Fruit fly (Drosophila melanogaster) whole organism, embryonic: Measurements from ENCODE around the gene CG43085.

Experiments used
- Antp ChIP-seq: fragments of 200-800 bp; sonication (Bioruptor generic); optimal IDR thresholded peaks from 3 replicates; lab custom pipeline; 2016; ENCODE audit warnings: missing biosample characterization, missing genetic modification characterization
- CG10321 ChIP-seq: fragments of 200-800 bp; sonication (Bioruptor generic); IDR thresholded peaks from 2 replicates; pipeline ENCODE4 v1.3.6; 2022; ENCODE audit warnings: missing biosample characterization, missing genetic modification characterization
- CG11093 ChIP-seq: fragments of 200-800 bp; sonication (Bioruptor generic); IDR thresholded peaks from 3 replicates; pipeline ENCODE4 v1.3.6; 2022; ENCODE audit warnings: missing biosample characterization, missing genetic modification characterization
- CG11398 ChIP-seq: fragments of 200-800 bp; sonication (Bioruptor generic); optimal IDR thresholded peaks from 2 replicates; lab custom pipeline; 2016; ENCODE audit warnings: missing biosample characterization, missing genetic modification characterization
- CG11695 ChIP-seq: fragments of 200-800 bp; sonication (Bioruptor generic); IDR thresholded peaks from 3 replicates; pipeline ENCODE4 v1.3.6; 2022; ENCODE audit warnings: missing biosample characterization, missing genetic modification characterization
- CG12769 ChIP-seq: fragments of 200-800 bp; sonication (Bioruptor generic); optimal IDR thresholded peaks from 2 replicates; lab custom pipeline; 2019; ENCODE audit warnings: missing biosample characterization, mild to moderate bottlenecking, missing genetic modification characterization, moderate library complexity
- CG34376 ChIP-seq: fragments of 200-800 bp; sonication (Bioruptor generic); optimal IDR thresholded peaks from 2 replicates; lab custom pipeline; 2018; ENCODE audit warnings: missing biosample characterization, mild to moderate bottlenecking, missing genetic modification characterization
- CG3847 ChIP-seq: fragments of 200-800 bp; sonication (Bioruptor generic); IDR thresholded peaks from 2 replicates; pipeline ENCODE4 v1.3.6; 2022; ENCODE audit warnings: missing biosample characterization, missing genetic modification characterization
- CG4404 ChIP-seq: fragments of 200-800 bp; sonication (Bioruptor generic); IDR thresholded peaks from 2 replicates; pipeline ENCODE4 v1.3.6; 2022; ENCODE audit warnings: missing biosample characterization, missing genetic modification characterization
- CG6654 ChIP-seq: fragments of 200-800 bp; sonication (Bioruptor generic); optimal IDR thresholded peaks from 2 replicates; lab custom pipeline; 2017; ENCODE audit warnings: missing biosample characterization, mild to moderate bottlenecking, missing genetic modification characterization
- CG7745 ChIP-seq: fragments of 200-800 bp; sonication (Bioruptor generic); optimal IDR thresholded peaks from 2 replicates; lab custom pipeline; 2018; ENCODE audit warnings: missing biosample characterization, mild to moderate bottlenecking, missing genetic modification characterization, moderate library complexity
- CG7839 ChIP-seq: fragments of 200-800 bp; sonication (Bioruptor generic); optimal IDR thresholded peaks from 3 replicates; lab custom pipeline; 2018; ENCODE audit warnings: missing biosample characterization, mild to moderate bottlenecking, missing genetic modification characterization, moderate library complexity
- CG8924 ChIP-seq: fragments of 200-800 bp; optimal IDR thresholded peaks from 3 replicates; lab custom pipeline; 2019; ENCODE audit warnings: missing biosample characterization, mild to moderate bottlenecking, missing genetic modification characterization, moderate library complexity
- Dfd ChIP-seq, 2 experiments: fragments of >200 bp; optimal IDR thresholded peaks; 2 replicates each; lab custom pipeline; 2017; ENCODE audit warnings: missing biosample characterization in 2 of 2, missing genetic modification characterization in 2 of 2
- Dp ChIP-seq: fragments of 200-800 bp; sonication (Bioruptor generic); optimal IDR thresholded peaks from 2 replicates; lab custom pipeline; 2018; ENCODE audit warnings: missing biosample characterization, mild to moderate bottlenecking, missing genetic modification characterization, moderate library complexity
- E2f2 ChIP-seq: fragments of 200-800 bp; sonication (Bioruptor generic); IDR thresholded peaks from 2 replicates; pipeline ENCODE4 v1.3.6; 2022; ENCODE audit warnings: missing biosample characterization, missing genetic modification characterization
- HmgD ChIP-seq: fragments of 200-800 bp; sonication (Bioruptor generic); optimal IDR thresholded peaks from 3 replicates; lab custom pipeline; 2016; ENCODE audit warnings: missing biosample characterization, missing genetic modification characterization
- Lhr ChIP-seq: fragments of 200-800 bp; sonication (Bioruptor generic); optimal IDR thresholded peaks from 3 replicates; lab custom pipeline; 2017; ENCODE audit warnings: mild to moderate bottlenecking, missing biosample characterization, missing genetic modification reagents, missing genetic modification characterization
- MBD-R2 ChIP-seq: fragments of 200-800 bp; sonication (Bioruptor generic); IDR thresholded peaks from 2 replicates; pipeline ENCODE4 v1.3.6; 2022; ENCODE audit warnings: missing biosample characterization, missing genetic modification characterization
- Rfx ChIP-seq: fragments of 200-800 bp; sonication (Bioruptor generic); IDR thresholded peaks from 2 replicates; pipeline ENCODE4 v1.3.6; 2022; ENCODE audit warnings: missing biosample characterization, missing genetic modification characterization
- Scr ChIP-seq: fragments of 200-800 bp; sonication (Bioruptor generic); IDR thresholded peaks from 2 replicates; pipeline ENCODE4 v1.3.6; 2022; ENCODE audit warnings: missing biosample characterization, missing genetic modification characterization; ENCODE audit not compliant: partially characterized antibody
- Six4 ChIP-seq: fragments of 200-800 bp; sonication (Bioruptor generic); optimal IDR thresholded peaks from 2 replicates; lab custom pipeline; 2016; ENCODE audit warnings: missing biosample characterization, missing genetic modification characterization
- Sry-β ChIP-seq: fragments of 200-800 bp; sonication (Bioruptor generic); optimal IDR thresholded peaks from 2 replicates; lab custom pipeline; 2018; ENCODE audit warnings: missing biosample characterization, mild to moderate bottlenecking, missing genetic modification characterization, moderate library complexity
- Vsx1 ChIP-seq: fragments of 200-800 bp; sonication (Bioruptor generic); optimal IDR thresholded peaks from 2 replicates; lab custom pipeline; 2017; ENCODE audit warnings: missing biosample characterization, mild to moderate bottlenecking, missing genetic modification characterization, missing genetic modification reagents
- amos ChIP-seq: fragments of 200-800 bp; sonication (Bioruptor generic); IDR thresholded peaks from 2 replicates; pipeline ENCODE4 v1.3.6; 2022; ENCODE audit warnings: missing biosample characterization, missing genetic modification characterization; ENCODE audit not compliant: partially characterized antibody
- ato ChIP-seq: fragments of 200-800 bp; sonication (Bioruptor generic); IDR thresholded peaks from 2 replicates; pipeline ENCODE4 v1.3.6; 2022; ENCODE audit warnings: missing biosample characterization, missing genetic modification characterization; ENCODE audit not compliant: partially characterized antibody
- az2 ChIP-seq: fragments of 200-800 bp; sonication (Bioruptor generic); optimal IDR thresholded peaks from 3 replicates; lab custom pipeline; 2016; ENCODE audit warnings: missing biosample characterization, missing genetic modification characterization
- bbx ChIP-seq: fragments of 200-800 bp; sonication (Bioruptor generic); IDR thresholded peaks from 2 replicates; pipeline ENCODE4 v1.3.6; 2022; ENCODE audit warnings: missing biosample characterization, missing genetic modification characterization; ENCODE audit not compliant: partially characterized antibody
- cato ChIP-seq: fragments of 200-800 bp; sonication (Bioruptor generic); optimal IDR thresholded peaks from 2 replicates; lab custom pipeline; 2016; ENCODE audit warnings: missing biosample characterization, missing genetic modification characterization, borderline replicate concordance
- dpn ChIP-seq, 2 experiments: fragments of 200-800 bp; sonication (Bioruptor generic); optimal IDR thresholded peaks; 3 replicates each; lab custom pipeline; 2016; ENCODE audit warnings: missing biosample characterization in 2 of 2, missing genetic modification characterization in 2 of 2
- dysf ChIP-seq: fragments of 200-800 bp; sonication (Bioruptor generic); IDR thresholded peaks from 3 replicates; pipeline ENCODE4 v1.3.6; 2022; ENCODE audit warnings: missing biosample characterization, missing genetic modification characterization
- exex ChIP-seq: fragments of 200-800 bp; sonication (Bioruptor generic); optimal IDR thresholded peaks from 4 replicates; lab custom pipeline; 2018; ENCODE audit warnings: missing biosample characterization, mild to moderate bottlenecking, missing genetic modification characterization, moderate library complexity
- fu2 ChIP-seq: fragments of 200-800 bp; sonication (Bioruptor generic); optimal IDR thresholded peaks from 2 replicates; lab custom pipeline; 2016; ENCODE audit warnings: missing biosample characterization, missing genetic modification characterization
- gfzf ChIP-seq: fragments of 200-800 bp; sonication (Bioruptor generic); optimal IDR thresholded peaks from 2 replicates; lab custom pipeline; 2016; ENCODE audit warnings: missing biosample characterization, mild to moderate bottlenecking, missing genetic modification characterization, moderate library complexity
- grn ChIP-seq: fragments of 200-800 bp; sonication (Bioruptor generic); optimal IDR thresholded peaks from 3 replicates; lab custom pipeline; 2017; ENCODE audit warnings: missing biosample characterization, missing genetic modification characterization
- gsb-n ChIP-seq: fragments of 200-800 bp; sonication (Bioruptor generic); optimal IDR thresholded peaks from 3 replicates; lab custom pipeline; 2018; ENCODE audit warnings: missing biosample characterization, mild to moderate bottlenecking, missing genetic modification characterization
- hb ChIP-seq: fragments of 200-800 bp; sonication (Bioruptor generic); IDR thresholded peaks from 3 replicates; pipeline ENCODE4 v1.3.6; 2022; ENCODE audit warnings: missing biosample characterization, missing genetic modification characterization; ENCODE audit not compliant: partially characterized antibody
- hbn ChIP-seq: fragments of 200-800 bp; sonication (Bioruptor generic); IDR thresholded peaks from 2 replicates; pipeline ENCODE4 v1.3.6; 2022; ENCODE audit warnings: missing biosample characterization, missing genetic modification characterization; ENCODE audit not compliant: partially characterized antibody
- hth ChIP-seq: fragments of >200 bp; optimal IDR thresholded peaks from 2 replicates; lab custom pipeline; 2017; ENCODE audit warnings: inconsistent platforms
- kni ChIP-seq: fragments of 200-800 bp; sonication (Bioruptor generic); optimal IDR thresholded peaks from 3 replicates; lab custom pipeline; 2017; ENCODE audit warnings: mild to moderate bottlenecking, missing biosample characterization, missing genetic modification reagents, missing genetic modification characterization
- psq ChIP-seq: fragments of 200-800 bp; sonication (Bioruptor generic); optimal IDR thresholded peaks from 2 replicates; lab custom pipeline; 2017; ENCODE audit warnings: missing biosample characterization, missing genetic modification characterization
- pum ChIP-seq: fragments of 200-800 bp; sonication (Bioruptor generic); optimal IDR thresholded peaks from 2 replicates; lab custom pipeline; 2016; ENCODE audit warnings: missing biosample characterization, missing genetic modification characterization
- ranshi ChIP-seq: fragments of 200-800 bp; sonication (Bioruptor generic); IDR thresholded peaks from 2 replicates; pipeline ENCODE4 v1.3.6; 2022; ENCODE audit warnings: missing biosample characterization, missing genetic modification characterization
- repo ChIP-seq: fragments of 200-800 bp; sonication (Bioruptor generic); optimal IDR thresholded peaks from 2 replicates; lab custom pipeline; 2016; ENCODE audit warnings: missing biosample characterization, missing genetic modification characterization
- rib ChIP-seq: fragments of 200-800 bp; sonication (Bioruptor generic); IDR thresholded peaks from 2 replicates; pipeline ENCODE4 v1.3.6; 2022; ENCODE audit warnings: missing biosample characterization, missing genetic modification characterization
- sc ChIP-seq, 3 experiments: fragments of >200 bp in 2 of 3; fragments of 200-800 bp in 1 of 3; sonication (Bioruptor generic) in 1 of 3; optimal IDR thresholded peaks; 2 replicates in 2 of 3; 3 replicates in 1 of 3; lab custom pipeline; 2017; ENCODE audit warnings: mild to moderate bottlenecking in 1 of 3, missing biosample characterization in 1 of 3, missing genetic modification characterization in 1 of 3, missing genetic modification reagents in 1 of 3
- sd ChIP-seq: fragments of 200-800 bp; sonication (Bioruptor generic); optimal IDR thresholded peaks from 3 replicates; lab custom pipeline; 2018; ENCODE audit warnings: missing biosample characterization, mild to moderate bottlenecking, missing genetic modification characterization, moderate library complexity
- shn ChIP-seq: fragments of 200-800 bp; sonication (Bioruptor generic); optimal IDR thresholded peaks from 3 replicates; lab custom pipeline; 2016; ENCODE audit warnings: missing biosample characterization, missing genetic modification characterization
- tap ChIP-seq: fragments of 200-800 bp; optimal IDR thresholded peaks from 3 replicates; lab custom pipeline; 2019; ENCODE audit warnings: missing biosample characterization, mild to moderate bottlenecking, missing genetic modification characterization, moderate library complexity
- tna ChIP-seq: fragments of 200-800 bp; sonication (Bioruptor generic); IDR thresholded peaks from 2 replicates; pipeline ENCODE4 v1.3.6; 2022; ENCODE audit warnings: missing biosample characterization, missing genetic modification characterization; ENCODE audit not compliant: partially characterized antibody
- twi ChIP-seq: fragments of 200-800 bp; optimal IDR thresholded peaks from 2 replicates; lab custom pipeline; 2019; ENCODE audit warnings: missing biosample characterization, mild to moderate bottlenecking, missing genetic modification characterization, moderate library complexity

Gene CG43085

dm6 chr3L:17613972-17614384 lies 32.6 kb downstream of the CG43085 start (continued):
- TF ChIP-seq fu2 (GFP tag; lab: Kevin White, UChicago) (no peak), CG10321 (GFP tag; lab: Robert Waterston, UW) (no peak), cato (GFP tag; lab: Kevin White, UChicago) (no peak), grn (no peak), CG11093 (GFP tag; lab: Robert Waterston, UW) (no peak), Lhr (GFP tag; lab: Kevin White, UChicago) (no peak), CG11398 (no peak), twi (tag; lab: Kevin White, UChicago) (no peak), sd (peak; percentile 59), MBD-R2 (no peak), ato (GFP tag; lab: Robert Waterston, UW) (no peak), repo (GFP tag; lab: Kevin White, UChicago) (no peak), Antp (GFP tag; lab: Kevin White, UChicago) (no peak), CG7839 (tag; lab: Kevin White, UChicago) (no peak), bbx (GFP tag; lab: Robert Waterston, UW) (peak; percentile 54; the same call in 1 of the 2 replicates), CG11695 (GFP tag; lab: Robert Waterston, UW) (no peak), psq (no peak), tap (no peak), Sry-β (GFP tag; lab: Kevin White, UChicago) (no peak), CG8924 (tag; lab: Kevin White, UChicago) (no peak), rib (GFP tag; lab: Robert Waterston, UW) (peak; percentile 71), CG3847 (GFP tag; lab: Robert Waterston, UW) (no peak), kni (no peak), CG34376 (GFP tag; lab: Kevin White, UChicago) (peak; percentile 64), gsb-n (tag; lab: Kevin White, UChicago) (no peak), CG7745 (tag; lab: Kevin White, UChicago) (no peak), gfzf (GFP tag; lab: Kevin White, UChicago) (no peak), CG12769 (peak; percentile 62), CG6654 (GFP tag; lab: Kevin White, UChicago) (no peak), dpn (GFP tag; optimal IDR thresholded peaks at IDR 0.05; lab: Kevin White, UChicago) (no peak), tna (GFP tag; lab: Robert Waterston, UW) (0 out of 2 replicates have a peak, but pooled peaks have one; percentile 27), Dfd (GFP tag; optimal IDR thresholded peaks at IDR 0.05; lab: Kevin White, UChicago) (no peak), sc (optimal IDR thresholded peaks at IDR 0.05; lab: Kevin White, UChicago) (no peak), sc (GFP tag; optimal IDR thresholded peaks at IDR 0.05; lab: Kevin White, UChicago) (no peak), amos (GFP tag; lab: Robert Waterston, UW) (peak; percentile 41; the same call in 1 of the 2 replicates), CG4404 (GFP tag; lab: Robert Waterston, UW) (no peak), hb (GFP tag; lab: Robert Waterston, UW) (no peak), Six4 (no peak), shn (GFP tag; lab: Kevin White, UChicago) (no peak), hbn (GFP tag; lab: Robert Waterston, UW) (no peak), Scr (GFP tag; lab: Robert Waterston, UW) (peak; percentile 37; the same call in 1 of the 2 replicates), HmgD (GFP tag; lab: Kevin White, UChicago) (no peak), hth (lab: Kevin White, UChicago) (no peak), exex (tag; lab: Kevin White, UChicago) (no peak), pum (GFP tag; lab: Kevin White, UChicago) (no peak), dysf (GFP tag; lab: Robert Waterston, UW) (no peak), Vsx1 (GFP tag; lab: Kevin White, UChicago) (no peak), ranshi (GFP tag; lab: Robert Waterston, UW) (no peak), az2 (GFP tag; lab: Kevin White, UChicago) (no peak), E2f2 (GFP tag; lab: Robert Waterston, UW) (no peak), Rfx (GFP tag; lab: Robert Waterston, UW) (peak; percentile 10; the same call in 1 of the 2 replicates), Dp (GFP tag; lab: Kevin White, UChicago) (no peak)
